Worm (Caenorhabditis elegans) whole organism, young adult: ENCODE results near the gene M01B2.10.
"Not testable (repeated sequence)": the region's sequence is repeated elsewhere in the genome, so short reads cannot be mapped to it uniquely, and the experiment has no call there.

Source experiments
- ceh-91 ChIP-seq: fragments of 200-800 bp; sonication (Bioruptor generic); IDR thresholded peaks from 2 replicates; pipeline ENCODE4 v1.3.6; 2022; ENCODE audit warnings: missing genetic modification reagents, missing genetic modification characterization, missing compliant biosample characterization
- madf-8 ChIP-seq: fragments of 200-800 bp; sonication (Bioruptor generic); conservative IDR thresholded peaks from 2 replicates; pipeline ENCODE4 v1.3.6; 2022; ENCODE audit warnings: missing genetic modification reagents, missing genetic modification characterization, missing compliant biosample characterization
- unc-130 ChIP-seq: sonication (generic microtip); optimal IDR thresholded peaks from 2 replicates; lab custom pipeline; 2016; ENCODE audit warnings: missing genetic modification reagents, missing genetic modification characterization, missing compliant biosample characterization

- not testable (repeated sequence) for TF ChIP-seq madf-8; unc-130 (GFP tag; lab: Kevin White, UChicago); ceh-91
Observed at ce11 chrV:15256669-15257068, 5.6 kb downstream of the M01B2.10 start, which contains the start of gene srsx-39.
